Fruit fly (Drosophila melanogaster) whole organism, pupa: ENCODE results near the gene slgA.

ENCODE experiments used
- CG10348 ChIP-seq: fragments of 200-800 bp; sonication (Bioruptor generic); IDR thresholded peaks from 2 replicates; pipeline ENCODE4 v1.3.6; 2022; ENCODE audit warnings: missing biosample characterization, missing genetic modification characterization
- CG12605 ChIP-seq: fragments of 200-800 bp; sonication (Bioruptor generic); IDR thresholded peaks from 2 replicates; pipeline ENCODE4 v1.3.6; 2022; ENCODE audit warnings: missing biosample characterization, missing genetic modification characterization
- CG13204 ChIP-seq: fragments of 200-800 bp; sonication (Bioruptor generic); optimal IDR thresholded peaks from 2 replicates; lab custom pipeline; 2018; ENCODE audit warnings: missing biosample characterization, mild to moderate bottlenecking, missing genetic modification characterization, moderate library complexity
- CG14655 ChIP-seq: fragments of 200-800 bp; sonication (Bioruptor generic); optimal IDR thresholded peaks from 3 replicates; lab custom pipeline; 2017; ENCODE audit warnings: mild to moderate bottlenecking, missing biosample characterization, missing genetic modification reagents, missing genetic modification characterization
- CG15710 ChIP-seq: fragments of 200-800 bp; sonication (Bioruptor generic); optimal IDR thresholded peaks from 2 replicates; lab custom pipeline; 2018; ENCODE audit warnings: missing biosample characterization, mild to moderate bottlenecking, missing genetic modification characterization, moderate library complexity
- CG17806 ChIP-seq: fragments of 200-800 bp; sonication (Bioruptor generic); optimal IDR thresholded peaks from 2 replicates; lab custom pipeline; 2018; ENCODE audit warnings: missing biosample characterization, mild to moderate bottlenecking, missing genetic modification characterization, moderate library complexity
- CG32121 ChIP-seq: fragments of 200-800 bp; sonication (Bioruptor generic); IDR thresholded peaks from 2 replicates; pipeline ENCODE4 v1.3.6; 2022; ENCODE audit warnings: missing biosample characterization, missing genetic modification characterization
- CG34367 ChIP-seq: fragments of 200-800 bp; sonication (Bioruptor generic); optimal IDR thresholded peaks from 2 replicates; lab custom pipeline; 2018; ENCODE audit warnings: missing biosample characterization, mild to moderate bottlenecking, missing genetic modification characterization
- CG4496 ChIP-seq: fragments of 200-800 bp; sonication (Bioruptor generic); IDR thresholded peaks from 3 replicates; pipeline ENCODE4 v1.3.6; 2022; ENCODE audit warnings: missing biosample characterization, missing genetic modification characterization
- CG8159 ChIP-seq: fragments of 200-800 bp; sonication (Bioruptor generic); optimal IDR thresholded peaks from 3 replicates; lab custom pipeline; 2018; ENCODE audit warnings: missing biosample characterization, mild to moderate bottlenecking, missing genetic modification characterization, moderate library complexity
- CG8301 ChIP-seq: fragments of 200-800 bp; sonication (Bioruptor generic); optimal IDR thresholded peaks from 2 replicates; lab custom pipeline; 2018; ENCODE audit warnings: missing biosample characterization, mild to moderate bottlenecking, missing genetic modification characterization
- CG9948 ChIP-seq: fragments of 200-800 bp; sonication (Bioruptor generic); optimal IDR thresholded peaks from 2 replicates; lab custom pipeline; 2018; ENCODE audit warnings: missing biosample characterization, mild to moderate bottlenecking, missing genetic modification characterization, moderate library complexity
- D1 ChIP-seq: fragments of 200-800 bp; sonication (Bioruptor generic); optimal IDR thresholded peaks from 2 replicates; lab custom pipeline; 2018; ENCODE audit warnings: missing biosample characterization, mild to moderate bottlenecking, missing genetic modification characterization, moderate library complexity
- EcR ChIP-seq: fragments of 200-800 bp; sonication (Bioruptor generic); optimal IDR thresholded peaks from 3 replicates; lab custom pipeline; 2019; ENCODE audit warnings: missing biosample characterization, missing genetic modification characterization, mild to moderate bottlenecking, moderate library complexity, missing genetic modification reagents
- Ets98B ChIP-seq: fragments of 200-800 bp; sonication (Bioruptor generic); IDR thresholded peaks from 2 replicates; pipeline ENCODE4 v1.3.6; 2022; ENCODE audit warnings: missing biosample characterization, missing genetic modification characterization
- Pif1A ChIP-seq: fragments of 200-800 bp; sonication (Bioruptor generic); optimal IDR thresholded peaks from 3 replicates; lab custom pipeline; 2016; ENCODE audit warnings: missing biosample characterization, missing genetic modification characterization
- Pif1B ChIP-seq: fragments of 200-800 bp; sonication (Bioruptor generic); optimal IDR thresholded peaks from 3 replicates; lab custom pipeline; 2016; ENCODE audit warnings: missing biosample characterization, missing genetic modification characterization
- Snoo ChIP-seq: fragments of 200-800 bp; sonication (Bioruptor generic); optimal IDR thresholded peaks from 3 replicates; lab custom pipeline; 2017; ENCODE audit warnings: missing biosample characterization, mild to moderate bottlenecking, missing genetic modification characterization, inconsistent platforms
- fd96Ca ChIP-seq: fragments of 200-800 bp; sonication (Bioruptor generic); IDR thresholded peaks from 3 replicates; pipeline ENCODE4 v1.3.6; 2022; ENCODE audit warnings: missing biosample characterization, missing genetic modification characterization
- gl ChIP-seq: fragments of 200-800 bp; sonication (Bioruptor generic); optimal IDR thresholded peaks from 2 replicates; lab custom pipeline; 2018; ENCODE audit warnings: missing biosample characterization, mild to moderate bottlenecking, missing genetic modification characterization
- rn ChIP-seq: fragments of 200-800 bp; sonication (Bioruptor generic); IDR thresholded peaks from 2 replicates; pipeline ENCODE4 v1.3.6; 2022; ENCODE audit warnings: missing biosample characterization, missing genetic modification characterization

Gene slgA

DNA sequence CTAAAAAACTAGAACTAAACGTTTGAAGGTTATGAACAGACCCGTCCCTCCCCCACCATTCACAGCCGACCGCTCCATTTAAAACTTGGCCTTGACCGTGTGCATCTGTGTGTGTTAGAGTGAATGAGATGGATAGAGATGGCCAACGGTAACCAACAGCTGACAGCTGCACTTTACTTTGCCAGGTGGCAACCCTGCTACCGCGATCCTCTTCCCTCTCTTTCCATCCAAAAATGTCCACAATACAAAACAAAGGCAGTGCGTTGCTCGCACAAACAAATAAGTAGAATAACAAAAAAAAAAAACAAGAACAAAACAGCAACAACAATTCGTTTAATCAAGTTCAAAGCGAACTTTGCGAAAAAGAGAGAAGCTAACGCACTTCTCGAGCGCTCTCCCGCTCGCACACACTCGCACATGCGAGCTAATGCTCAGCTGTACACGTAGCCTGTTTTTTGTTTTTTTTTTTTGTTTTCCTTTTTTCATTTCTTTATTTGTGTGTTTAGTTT is 5.3 kb upstream of the slgA start:
- no peak for TF ChIP-seq gl (tag; lab: Kevin White, UChicago)
- peak; percentile 65 for TF ChIP-seq CG12605 (GFP tag; lab: Robert Waterston, UW)
- TF ChIP-seq D1 (tag; lab: Kevin White, UChicago) = no peak
- TF ChIP-seq CG15710 (tag; lab: Kevin White, UChicago) = no peak
- no peak for TF ChIP-seq CG17806 (tag; lab: Kevin White, UChicago)
- no peak for TF ChIP-seq CG10348 (GFP tag; lab: Robert Waterston, UW)
- TF ChIP-seq rn (GFP tag; lab: Robert Waterston, UW) = no peak
- no peak for TF ChIP-seq Pif1B (GFP tag; lab: Kevin White, UChicago)
- TF ChIP-seq CG34367 (tag; lab: Kevin White, UChicago) = no peak
- peak; percentile 73; the same call in 2 of the 3 replicates for TF ChIP-seq fd96Ca
- TF ChIP-seq CG13204 (GFP tag; lab: Kevin White, UChicago) = peak; percentile 16
- TF ChIP-seq Pif1A (GFP tag; lab: Kevin White, UChicago) = no peak
- TF ChIP-seq CG32121 (GFP tag; lab: Robert Waterston, UW) = no peak; the same call in none of the 2 replicates
- no peak for TF ChIP-seq CG9948
- TF ChIP-seq CG4496 (GFP tag; lab: Robert Waterston, UW) = peak; percentile 81; the same call in 2 of the 3 replicates
- peak; percentile 46; the same call in 1 of the 2 replicates for TF ChIP-seq Ets98B (GFP tag; lab: Robert Waterston, UW)
- no peak for TF ChIP-seq CG14655 (GFP tag; lab: Kevin White, UChicago)
- peak; percentile 88 for TF ChIP-seq EcR (GFP tag; lab: Kevin White, UChicago)
- no peak for TF ChIP-seq Snoo (tag; lab: Kevin White, UChicago)
- no peak for TF ChIP-seq CG8301 (tag; lab: Kevin White, UChicago)
- TF ChIP-seq CG8159 (tag; lab: Kevin White, UChicago) = no peak

dm6 chrX:21369149-21369988 is 4.4 kb upstream of the slgA start:
- TF ChIP-seq Snoo (tag; lab: Kevin White, UChicago) (no peak), EcR (GFP tag; lab: Kevin White, UChicago) (peak; percentile 29)

DNA sequence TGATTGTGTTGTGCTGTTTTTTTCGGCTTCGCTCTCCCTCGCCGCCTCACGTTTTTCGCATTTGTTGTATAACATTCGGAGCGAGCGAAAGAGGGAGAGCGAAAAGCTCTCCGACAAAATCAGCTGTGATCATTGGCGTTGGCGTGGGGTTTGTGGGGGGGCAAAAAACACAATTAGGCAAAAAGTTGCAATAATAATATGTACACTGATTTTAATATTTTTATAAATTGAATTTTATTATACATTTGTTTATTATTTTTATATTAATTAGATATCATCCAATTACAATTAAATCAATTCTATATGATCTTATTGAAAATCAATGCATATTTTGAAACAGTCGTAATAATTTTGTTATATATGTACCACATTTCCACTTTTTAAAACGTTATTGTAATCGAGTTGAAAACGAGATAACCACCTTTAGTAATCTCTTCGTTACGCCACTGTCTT is 1.8 kb downstream of the slgA start:
- peak; percentile 55 for TF ChIP-seq Pif1A (GFP tag; lab: Kevin White, UChicago)
- no peak for TF ChIP-seq gl (tag; lab: Kevin White, UChicago)
- TF ChIP-seq Ets98B (GFP tag; lab: Robert Waterston, UW) = peak; percentile 69
- peak; percentile 61 for TF ChIP-seq CG32121 (GFP tag; lab: Robert Waterston, UW)
- peak; percentile 64 for TF ChIP-seq Pif1B (GFP tag; lab: Kevin White, UChicago)
- TF ChIP-seq CG34367 (tag; lab: Kevin White, UChicago) = peak; percentile 2
- peak; percentile 65 for TF ChIP-seq CG8301 (tag; lab: Kevin White, UChicago)
- peak; percentile 68 for TF ChIP-seq CG8159 (tag; lab: Kevin White, UChicago)
- TF ChIP-seq CG14655 (GFP tag; lab: Kevin White, UChicago) = peak; percentile 74
- peak; percentile 53 for TF ChIP-seq CG9948
- no peak for TF ChIP-seq EcR (GFP tag; lab: Kevin White, UChicago)
- TF ChIP-seq D1 (tag; lab: Kevin White, UChicago) = no peak
- no peak for TF ChIP-seq CG10348 (GFP tag; lab: Robert Waterston, UW)
- no peak for TF ChIP-seq rn (GFP tag; lab: Robert Waterston, UW)
- no peak for TF ChIP-seq CG4496 (GFP tag; lab: Robert Waterston, UW)
- 0 out of 3 replicates have a peak, but pooled peaks have one; percentile 5 for TF ChIP-seq fd96Ca
- no peak for TF ChIP-seq CG13204 (GFP tag; lab: Kevin White, UChicago)
- peak; percentile 51 for TF ChIP-seq Snoo (tag; lab: Kevin White, UChicago)
- TF ChIP-seq CG15710 (tag; lab: Kevin White, UChicago) = peak; percentile 57
- peak; percentile 47 for TF ChIP-seq CG17806 (tag; lab: Kevin White, UChicago)
- no peak for TF ChIP-seq CG12605 (GFP tag; lab: Robert Waterston, UW)

DNA sequence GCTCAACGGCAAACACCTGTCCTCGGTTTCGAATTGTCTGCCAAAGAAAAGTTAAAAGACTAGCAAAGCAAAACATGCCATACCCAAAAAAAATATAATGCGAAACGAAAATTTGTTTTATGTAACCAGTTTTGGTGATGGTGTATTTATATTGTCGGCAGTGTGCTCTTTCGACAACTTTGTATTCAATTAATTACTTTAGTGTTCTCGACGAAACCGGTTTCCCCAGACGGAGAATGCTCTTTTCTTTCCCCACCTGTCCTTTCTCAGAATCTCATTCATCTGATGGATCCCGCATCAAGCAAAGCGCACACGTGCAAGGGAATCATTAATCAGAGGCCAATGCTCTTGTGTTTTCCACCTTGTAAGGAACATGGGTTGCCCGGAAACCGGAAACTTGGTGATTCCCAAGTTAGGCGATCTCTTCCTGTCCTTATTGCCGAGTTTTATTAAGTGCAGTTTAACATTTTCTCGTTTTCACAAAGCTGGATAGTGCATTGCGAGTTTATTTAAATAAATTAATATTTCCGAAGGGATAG is 4.6 kb downstream of the slgA start:
- TF ChIP-seq EcR (GFP tag; lab: Kevin White, UChicago) = peak; percentile 87
- no peak for TF ChIP-seq D1 (tag; lab: Kevin White, UChicago)

dm6 chrX:21387695-21388094 is 13.9 kb downstream of the slgA start, which contains the start of gene Ddx56:
Gene Ddx56 (minus strand): TSS chrX:21387946.
- no peak for TF ChIP-seq CG14655 (GFP tag; lab: Kevin White, UChicago)
- no peak for TF ChIP-seq CG8159 (tag; lab: Kevin White, UChicago)
- no peak for TF ChIP-seq D1 (tag; lab: Kevin White, UChicago)
- TF ChIP-seq CG8301 (tag; lab: Kevin White, UChicago) = no peak
- no peak for TF ChIP-seq Ets98B (GFP tag; lab: Robert Waterston, UW)
- TF ChIP-seq CG32121 (GFP tag; lab: Robert Waterston, UW) = no peak
- no peak for TF ChIP-seq Pif1A (GFP tag; lab: Kevin White, UChicago)
- TF ChIP-seq CG17806 (tag; lab: Kevin White, UChicago) = no peak
- no peak for TF ChIP-seq EcR (GFP tag; lab: Kevin White, UChicago)
- no peak for TF ChIP-seq fd96Ca
- TF ChIP-seq gl (tag; lab: Kevin White, UChicago) = no peak
- TF ChIP-seq CG15710 (tag; lab: Kevin White, UChicago) = no peak
- TF ChIP-seq Snoo (tag; lab: Kevin White, UChicago) = no peak
- TF ChIP-seq Pif1B (GFP tag; lab: Kevin White, UChicago) = no peak
- no peak for TF ChIP-seq CG4496 (GFP tag; lab: Robert Waterston, UW)
- no peak for TF ChIP-seq CG10348 (GFP tag; lab: Robert Waterston, UW)
- no peak for TF ChIP-seq rn (GFP tag; lab: Robert Waterston, UW)
